Worm (Caenorhabditis elegans): ENCODE measurements around the gene str-264.
A peak's percentile ranks its signal among the peaks of the same experiment; 100 is the strongest.

- TF ChIP-seq ccch-3 (GFP tag; optimal IDR thresholded peaks at IDR 0.05) (no peak), nfya-2 (GFP tag; IDR thresholded peaks at IDR 0.05) (no peak), unc-130 (GFP tag; optimal IDR thresholded peaks at IDR 0.05) (no peak), snpc-1.1 (tag; optimal IDR thresholded peaks at IDR 0.05; ENCODE audit: insufficient read depth) (no peak), madf-8 (GFP tag; conservative IDR thresholded peaks at IDR 0.05) (no peak), C17E4.6 (GFP tag; IDR thresholded peaks at IDR 0.05) (no peak), madf-3 (GFP tag; IDR thresholded peaks at IDR 0.05) (no peak), sdz-38 (tag; optimal IDR thresholded peaks at IDR 0.05) (no peak), nhr-120 (GFP tag; IDR thresholded peaks at IDR 0.05) (no peak), cebp-2 (GFP tag; IDR thresholded peaks at IDR 0.05) (no peak), unc-62 (GFP tag; optimal IDR thresholded peaks at IDR 0.05) (no peak), snpc-4 (GFP tag; optimal IDR thresholded peaks at IDR 0.05) (no peak), snpc-4 (tag; optimal IDR thresholded peaks at IDR 0.05) (peak in 1 of 4 experiments; percentile 45)
Measured at ce11 chrV:15515365-15515764, 22.9 kb upstream of the str-264 start.

Measured in whole organism, young adult.